Fruit fly (Drosophila melanogaster) whole organism, embryonic: ENCODE measurements around the gene CG14326.

Experiments
- Abd-B ChIP-seq: fragments of 200-800 bp; sonication (Bioruptor generic); optimal IDR thresholded peaks from 2 replicates; lab custom pipeline; 2018; ENCODE audit warnings: missing biosample characterization, mild to moderate bottlenecking, missing genetic modification characterization, moderate library complexity
- Bdp1 ChIP-seq: fragments of 200-800 bp; sonication (Bioruptor generic); optimal IDR thresholded peaks from 3 replicates; lab custom pipeline; 2016; ENCODE audit warnings: missing biosample characterization, missing genetic modification characterization
- Bgb ChIP-seq: fragments of 200-800 bp; sonication (Bioruptor generic); IDR thresholded peaks from 2 replicates; pipeline ENCODE4 v1.3.6; 2022; ENCODE audit warnings: missing biosample characterization, missing genetic modification characterization; ENCODE audit not compliant: partially characterized antibody
- Bteb2 ChIP-seq: fragments of 200-800 bp; sonication (Bioruptor generic); optimal IDR thresholded peaks from 2 replicates; lab custom pipeline; 2016; ENCODE audit warnings: missing biosample characterization, missing genetic modification characterization
- CG11504 ChIP-seq: fragments of 200-800 bp; sonication (Bioruptor generic); optimal IDR thresholded peaks from 3 replicates; lab custom pipeline; 2019; ENCODE audit warnings: missing biosample characterization, mild to moderate bottlenecking, missing genetic modification characterization, moderate library complexity
- CG12391 ChIP-seq: fragments of 200-800 bp; sonication (Bioruptor generic); optimal IDR thresholded peaks from 3 replicates; lab custom pipeline; 2018; ENCODE audit warnings: missing biosample characterization, mild to moderate bottlenecking, missing genetic modification characterization, moderate library complexity
- CG14050 ChIP-seq: fragments of 200-800 bp; sonication (Bioruptor generic); IDR thresholded peaks from 3 replicates; pipeline ENCODE4 v1.3.6; 2022; ENCODE audit warnings: missing biosample characterization, missing genetic modification characterization
- CG16813 ChIP-seq: fragments of 200-800 bp; sonication (Bioruptor generic); IDR thresholded peaks from 3 replicates; pipeline ENCODE4 v1.3.6; 2022; ENCODE audit warnings: missing biosample characterization, missing genetic modification characterization; ENCODE audit not compliant: partially characterized antibody
- CG17186 ChIP-seq: fragments of 200-800 bp; sonication (Bioruptor generic); optimal IDR thresholded peaks from 3 replicates; lab custom pipeline; 2017; ENCODE audit warnings: missing biosample characterization, missing genetic modification reagents, missing genetic modification characterization
- CG2116 ChIP-seq: fragments of 200-800 bp; sonication (Bioruptor generic); optimal IDR thresholded peaks from 3 replicates; lab custom pipeline; 2018; ENCODE audit warnings: missing biosample characterization, mild to moderate bottlenecking, missing genetic modification characterization
- CG33213 ChIP-seq: fragments of 200-800 bp; sonication (Bioruptor generic); optimal IDR thresholded peaks from 3 replicates; lab custom pipeline; 2016; ENCODE audit warnings: missing biosample characterization, missing genetic modification characterization
- CG33557 ChIP-seq: fragments of 200-800 bp; sonication (Bioruptor generic); optimal IDR thresholded peaks from 2 replicates; lab custom pipeline; 2019; ENCODE audit warnings: missing biosample characterization, mild to moderate bottlenecking, missing genetic modification characterization, moderate library complexity
- CG5953 ChIP-seq: fragments of 200-800 bp; sonication (Bioruptor generic); IDR thresholded peaks from 2 replicates; pipeline ENCODE4 v1.3.6; 2022; ENCODE audit warnings: missing biosample characterization, missing genetic modification characterization
- CG6791 ChIP-seq: fragments of 200-800 bp; sonication (Bioruptor generic); IDR thresholded peaks from 3 replicates; pipeline ENCODE4 v1.3.6; 2022; ENCODE audit warnings: missing biosample characterization, missing genetic modification characterization; ENCODE audit not compliant: partially characterized antibody
- CG6813 ChIP-seq: fragments of 200-800 bp; sonication (Bioruptor generic); optimal IDR thresholded peaks from 2 replicates; lab custom pipeline; 2017; ENCODE audit warnings: missing biosample characterization, missing genetic modification characterization, mild to moderate bottlenecking, moderate library complexity, missing genetic modification reagents
- CG7271 ChIP-seq: fragments of 200-800 bp; sonication (Bioruptor generic); optimal IDR thresholded peaks from 2 replicates; lab custom pipeline; 2018; ENCODE audit warnings: missing biosample characterization, mild to moderate bottlenecking, missing genetic modification characterization, moderate library complexity
- CG7963 ChIP-seq: fragments of 200-800 bp; sonication (Bioruptor generic); IDR thresholded peaks from 3 replicates; pipeline ENCODE4 v1.3.6; 2022; ENCODE audit warnings: missing biosample characterization, missing genetic modification characterization; ENCODE audit not compliant: partially characterized antibody
- CrebB ChIP-seq: fragments of 200-800 bp; sonication (Bioruptor generic); optimal IDR thresholded peaks from 3 replicates; lab custom pipeline; 2018; ENCODE audit warnings: missing biosample characterization, mild to moderate bottlenecking, missing genetic modification characterization
- Dad ChIP-seq: fragments of 200-800 bp; sonication (Bioruptor generic); optimal IDR thresholded peaks from 3 replicates; lab custom pipeline; 2016; ENCODE audit warnings: missing biosample characterization, missing genetic modification characterization
- HLH4C ChIP-seq: fragments of 200-800 bp; sonication (Bioruptor generic); IDR thresholded peaks from 3 replicates; pipeline ENCODE4 v1.3.6; 2022; ENCODE audit warnings: missing biosample characterization, missing genetic modification characterization; ENCODE audit not compliant: partially characterized antibody
- Hmx ChIP-seq: fragments of 200-800 bp; sonication (Bioruptor generic); optimal IDR thresholded peaks from 2 replicates; lab custom pipeline; 2016; ENCODE audit warnings: missing biosample characterization, missing genetic modification characterization
- Lhr ChIP-seq: fragments of 200-800 bp; sonication (Bioruptor generic); optimal IDR thresholded peaks from 3 replicates; lab custom pipeline; 2017; ENCODE audit warnings: mild to moderate bottlenecking, missing biosample characterization, missing genetic modification reagents, missing genetic modification characterization
- Meics ChIP-seq: fragments of 200-800 bp; sonication (Bioruptor generic); optimal IDR thresholded peaks from 2 replicates; lab custom pipeline; 2017; ENCODE audit warnings: missing biosample characterization, mild to moderate bottlenecking, missing genetic modification characterization
- Oli ChIP-seq: fragments of 200-800 bp; sonication (Bioruptor generic); optimal IDR thresholded peaks from 2 replicates; lab custom pipeline; 2018; ENCODE audit warnings: missing biosample characterization, mild to moderate bottlenecking, missing genetic modification characterization, moderate library complexity
- Opbp ChIP-seq: fragments of 200-800 bp; sonication (Bioruptor generic); IDR thresholded peaks from 3 replicates; pipeline ENCODE4 v1.3.6; 2022; ENCODE audit warnings: missing biosample characterization, missing genetic modification characterization; ENCODE audit not compliant: partially characterized antibody
- Sox100B ChIP-seq: fragments of 200-800 bp; sonication (Bioruptor generic); optimal IDR thresholded peaks from 3 replicates; lab custom pipeline; 2018; ENCODE audit warnings: missing biosample characterization, mild to moderate bottlenecking, missing genetic modification characterization
- Vsx1 ChIP-seq: fragments of 200-800 bp; sonication (Bioruptor generic); optimal IDR thresholded peaks from 2 replicates; lab custom pipeline; 2017; ENCODE audit warnings: missing biosample characterization, mild to moderate bottlenecking, missing genetic modification characterization, missing genetic modification reagents
- YL-1 ChIP-seq: fragments of 200-800 bp; sonication (Bioruptor generic); optimal IDR thresholded peaks from 3 replicates; lab custom pipeline; 2017; ENCODE audit warnings: missing biosample characterization, mild to moderate bottlenecking, missing genetic modification characterization
- ap ChIP-seq: fragments of 200-800 bp; sonication (Bioruptor generic); IDR thresholded peaks from 2 replicates; pipeline ENCODE4 v1.3.6; 2022; ENCODE audit warnings: missing biosample characterization, missing genetic modification characterization
- ato ChIP-seq: fragments of 200-800 bp; sonication (Bioruptor generic); IDR thresholded peaks from 2 replicates; pipeline ENCODE4 v1.3.6; 2022; ENCODE audit warnings: missing biosample characterization, missing genetic modification characterization; ENCODE audit not compliant: partially characterized antibody
- bab2 ChIP-seq: fragments of 200-800 bp; sonication (Bioruptor generic); optimal IDR thresholded peaks from 2 replicates; lab custom pipeline; 2016; ENCODE audit warnings: missing biosample characterization, missing genetic modification characterization
- da ChIP-seq: fragments of 200-800 bp; sonication (Bioruptor generic); optimal IDR thresholded peaks from 2 replicates; lab custom pipeline; 2016; ENCODE audit warnings: missing biosample characterization, missing genetic modification characterization
- ewg ChIP-seq: fragments of 200-800 bp; sonication (Bioruptor generic); optimal IDR thresholded peaks from 3 replicates; lab custom pipeline; 2017; ENCODE audit warnings: mild to moderate bottlenecking, missing biosample characterization, missing genetic modification reagents, missing genetic modification characterization
- gem ChIP-seq: fragments of 200-800 bp; sonication (Bioruptor generic); optimal IDR thresholded peaks from 2 replicates; lab custom pipeline; 2019; ENCODE audit warnings: missing biosample characterization, mild to moderate bottlenecking, missing genetic modification characterization, moderate library complexity
- gfzf ChIP-seq: fragments of 200-800 bp; sonication (Bioruptor generic); optimal IDR thresholded peaks from 2 replicates; lab custom pipeline; 2016; ENCODE audit warnings: missing biosample characterization, mild to moderate bottlenecking, missing genetic modification characterization, moderate library complexity
- lov ChIP-seq, 2 experiments: fragments of 200-800 bp in 1 of 2; fragments of >200 bp in 1 of 2; sonication (Bioruptor generic) in 1 of 2; IDR thresholded peaks in 1 of 2; optimal IDR thresholded peaks in 1 of 2; 2 replicates in 1 of 2; 3 replicates in 1 of 2; pipeline versions ENCODE4 v1.3.6 to Lab custom; 2017 to 2022; ENCODE audit warnings: missing biosample characterization in 1 of 2, missing genetic modification characterization in 1 of 2
- nerfin-2 ChIP-seq: fragments of 200-800 bp; sonication (Bioruptor generic); IDR thresholded peaks from 2 replicates; pipeline ENCODE4 v1.3.6; 2022; ENCODE audit warnings: missing biosample characterization, missing genetic modification characterization; ENCODE audit not compliant: partially characterized antibody
- odd ChIP-seq: fragments of 200-800 bp; sonication (Bioruptor generic); optimal IDR thresholded peaks from 2 replicates; lab custom pipeline; 2017; ENCODE audit warnings: missing biosample characterization, mild to moderate bottlenecking, missing genetic modification characterization
- otp ChIP-seq: fragments of 200-800 bp; sonication (Bioruptor generic); IDR thresholded peaks from 3 replicates; pipeline ENCODE4, ENCODE4 v1.3.6; 2022; ENCODE audit warnings: missing biosample characterization, missing genetic modification characterization
- pan ChIP-seq, 4 experiments: fragments of >200 bp in 3 of 4; fragments of 200-800 bp in 1 of 4; sonication (Bioruptor generic) in 1 of 4; optimal IDR thresholded peaks in 3 of 4; IDR thresholded peaks in 1 of 4; 2 replicates each; pipeline versions ENCODE4 v1.3.6 to Lab custom; 2017 to 2022; ENCODE audit warnings: missing biosample characterization in 2 of 4, missing genetic modification characterization in 2 of 4, mixed read lengths in 1 of 4
- pfk ChIP-seq: fragments of 200-800 bp; sonication (Bioruptor generic); optimal IDR thresholded peaks from 2 replicates; lab custom pipeline; 2018; ENCODE audit warnings: missing biosample characterization, mild to moderate bottlenecking, missing genetic modification characterization, moderate library complexity
- sens ChIP-seq: fragments of 200-800 bp; sonication (Bioruptor generic); peaks from one replicate; lab custom pipeline; 2016; ENCODE audit warnings: missing biosample characterization, missing genetic modification characterization
- sens-2 ChIP-seq: fragments of 200-800 bp; sonication (Bioruptor generic); IDR thresholded peaks from 2 replicates; pipeline ENCODE4 v1.3.6; 2022; ENCODE audit warnings: missing biosample characterization, missing genetic modification characterization
- sob ChIP-seq: fragments of 200-800 bp; sonication (Bioruptor generic); IDR thresholded peaks from 2 replicates; pipeline ENCODE4 v1.3.6; 2022; ENCODE audit warnings: missing biosample characterization, missing genetic modification characterization
- sr ChIP-seq: fragments of 200-800 bp; sonication (Bioruptor generic); IDR thresholded peaks from 3 replicates; pipeline ENCODE4 v1.3.6; 2022; ENCODE audit warnings: missing biosample characterization, missing genetic modification characterization
- twi ChIP-seq: fragments of 200-800 bp; optimal IDR thresholded peaks from 2 replicates; lab custom pipeline; 2019; ENCODE audit warnings: missing biosample characterization, mild to moderate bottlenecking, missing genetic modification characterization, moderate library complexity
- zfh2 ChIP-seq: fragments of 200-800 bp; sonication (Bioruptor generic); optimal IDR thresholded peaks from 2 replicates; lab custom pipeline; 2016; ENCODE audit warnings: missing biosample characterization, missing genetic modification characterization

CG14326 gene

DNA sequence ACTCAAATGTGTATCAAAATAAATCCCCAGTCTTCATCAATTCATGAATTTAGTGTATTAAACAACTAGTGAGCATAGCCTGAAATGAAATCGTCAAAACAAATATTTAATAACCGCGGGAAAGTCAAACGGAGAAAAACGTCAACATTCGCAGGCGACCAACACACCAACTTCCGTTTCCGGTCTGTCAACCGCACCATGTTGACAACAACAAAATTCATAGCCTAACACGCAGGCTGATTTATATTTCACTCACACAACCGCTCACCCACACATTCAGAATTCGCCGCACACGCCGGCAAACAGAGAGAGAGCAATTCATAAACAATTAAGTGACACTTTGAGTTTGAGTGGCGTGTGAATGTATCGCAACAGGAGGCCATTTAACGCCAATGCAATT is 36.1 kb downstream of the CG14326 start (continued):
- no peak for TF ChIP-seq pan (optimal IDR thresholded peaks at IDR 0.05; lab: Kevin White, UChicago)
- TF ChIP-seq pan (GFP tag; optimal IDR thresholded peaks at IDR 0.05 in 1 of 2, IDR thresholded peaks at IDR 0.05 in 1 of 2), result peak in 1 of 2 experiments; percentile 25
- TF ChIP-seq CG12391 (tag; lab: Kevin White, UChicago), result peak; percentile 30
- TF ChIP-seq CG33557 (GFP tag; lab: Kevin White, UChicago), result peak; percentile 59
- TF ChIP-seq CG5953 (GFP tag; lab: Robert Waterston, UW), result 0 out of 2 replicates have a peak, but pooled peaks have one; percentile 21
- peak; percentile 15 for TF ChIP-seq ewg (GFP tag; lab: Kevin White, UChicago)
- TF ChIP-seq lov (optimal IDR thresholded peaks at IDR 0.05; lab: Kevin White, UChicago), result no peak
- TF ChIP-seq lov (GFP tag; IDR thresholded peaks at IDR 0.05; lab: Robert Waterston, UW), result peak; percentile 77; the same call in 2 of the 3 replicates
- TF ChIP-seq Dad (GFP tag; lab: Kevin White, UChicago), result no peak
- TF ChIP-seq pfk (GFP tag; lab: Kevin White, UChicago), result no peak
- TF ChIP-seq Sox100B (GFP tag; lab: Kevin White, UChicago), result peak; percentile 30
- peak; percentile 17 for TF ChIP-seq CG6813 (GFP tag; lab: Kevin White, UChicago)
- TF ChIP-seq Lhr (GFP tag; lab: Kevin White, UChicago), result peak; percentile 20
- peak; percentile 44 for TF ChIP-seq CrebB (tag; lab: Kevin White, UChicago)
- TF ChIP-seq sr, result no peak
- no peak for TF ChIP-seq Hmx (GFP tag; lab: Kevin White, UChicago)
- peak; percentile 48 for TF ChIP-seq CG2116
- TF ChIP-seq Bteb2, result no peak
- peak; percentile 79 for TF ChIP-seq sens (GFP tag; lab: Kevin White, UChicago)
- 0 out of 2 replicates have a peak, but pooled peaks have one; percentile 18 for TF ChIP-seq sob (GFP tag; lab: Robert Waterston, UW)
- 0 out of 2 replicates have a peak, but pooled peaks have one; percentile 21 for TF ChIP-seq ap (GFP tag; lab: Robert Waterston, UW)
- no peak for TF ChIP-seq CG33213
- TF ChIP-seq CG7271 (tag; lab: Kevin White, UChicago), result peak; percentile 93
- no peak for TF ChIP-seq CG14050 (GFP tag; lab: Robert Waterston, UW)
- TF ChIP-seq gem, result peak; percentile 9
- TF ChIP-seq YL-1 (GFP tag; lab: Kevin White, UChicago), result peak; percentile 9
- TF ChIP-seq twi (tag; lab: Kevin White, UChicago), result peak; percentile 2
- TF ChIP-seq CG16813 (GFP tag; lab: Robert Waterston, UW), result no peak

DNA sequence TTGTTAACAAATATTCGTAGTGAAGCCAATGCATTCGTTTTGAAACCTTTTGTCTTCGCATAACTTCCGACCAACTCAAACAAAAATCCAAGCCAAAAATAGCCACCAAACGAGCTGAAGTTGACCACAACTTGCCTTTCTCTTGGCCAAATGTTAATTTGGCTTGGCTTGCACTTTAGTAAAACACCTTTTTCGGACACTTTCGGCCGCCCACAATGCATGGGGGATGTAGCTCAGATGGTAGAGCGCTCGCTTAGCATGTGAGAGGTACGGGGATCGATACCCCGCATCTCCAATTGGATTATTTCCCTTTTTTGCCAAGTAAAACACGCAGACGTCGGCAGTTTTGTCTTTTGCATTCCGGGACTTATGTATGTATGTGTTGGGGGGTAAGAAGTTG is 38.0 kb downstream of the CG14326 start:
- TF ChIP-seq Opbp (GFP tag; lab: Robert Waterston, UW) (0 out of 3 replicates have a peak, but pooled peaks have one; percentile 13), Oli (tag; lab: Kevin White, UChicago) (no peak), CG6791 (peak; percentile 48; the same call in 1 of the 3 replicates), zfh2 (GFP tag; lab: Kevin White, UChicago) (no peak), Bdp1 (GFP tag; lab: Kevin White, UChicago) (peak; percentile 89), CG7963 (GFP tag; lab: Robert Waterston, UW) (0 out of 3 replicates have a peak, but pooled peaks have one; percentile 17), otp (GFP tag; lab: Robert Waterston, UW) (no peak), CG11504 (no peak), bab2 (no peak), Meics (GFP tag; lab: Kevin White, UChicago) (no peak), Vsx1 (GFP tag; lab: Kevin White, UChicago) (no peak), da (GFP tag; lab: Kevin White, UChicago) (no peak), Bgb (GFP tag; lab: Robert Waterston, UW) (0 out of 2 replicates have a peak, but pooled peaks have one; percentile 18), ato (GFP tag; lab: Robert Waterston, UW) (0 out of 2 replicates have a peak, but pooled peaks have one; percentile 12), HLH4C (GFP tag; lab: Robert Waterston, UW) (0 out of 3 replicates have a peak, but pooled peaks have one; percentile 48), odd (GFP tag; lab: Kevin White, UChicago) (no peak), sens-2 (GFP tag; lab: Robert Waterston, UW) (no peak), Abd-B (no peak), gfzf (GFP tag; lab: Kevin White, UChicago) (no peak), CG17186 (GFP tag; lab: Kevin White, UChicago) (no peak), nerfin-2 (GFP tag; lab: Robert Waterston, UW) (0 out of 2 replicates have a peak, but pooled peaks have one; percentile 27), CG16813 (GFP tag; lab: Robert Waterston, UW) (peak; percentile 47; the same call in 1 of the 3 replicates)
- TF ChIP-seq, all 482 proteins: peak for 9
